Worm (Caenorhabditis elegans): ENCODE measurements around the gene C52E4.12.

C52E4.12 gene

DNA sequence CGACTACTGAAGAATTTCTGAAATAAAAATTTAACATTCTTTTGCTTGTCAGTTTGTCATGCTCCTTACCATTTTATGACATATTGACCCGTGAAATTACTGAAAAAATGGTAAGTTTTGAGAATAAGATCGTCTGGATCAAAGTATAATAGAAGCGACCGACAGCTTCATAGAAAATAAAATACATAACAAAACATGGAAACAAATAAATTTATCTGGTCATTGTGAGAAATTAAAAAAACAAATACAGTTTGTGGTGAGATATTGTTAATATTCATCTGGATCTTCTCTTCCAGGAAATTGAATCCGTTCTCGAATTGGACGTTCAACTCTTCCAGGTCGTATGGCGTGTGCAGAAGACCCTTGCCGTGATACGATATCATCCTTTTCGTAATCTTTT, 36.1 kb downstream of the C52E4.12 start, which contains the start of gene pkc-1:
pkc-1 (minus strand) TSS at position 101 of the 400 bp plus-strand sequence.
- TF ChIP-seq nhr-11 (tag; optimal IDR thresholded peaks at IDR 0.05) (no peak), lin-11 (tag; optimal IDR thresholded peaks at IDR 0.05) (no peak), rnt-1 (tag; optimal IDR thresholded peaks at IDR 0.05) (no peak)

DNA sequence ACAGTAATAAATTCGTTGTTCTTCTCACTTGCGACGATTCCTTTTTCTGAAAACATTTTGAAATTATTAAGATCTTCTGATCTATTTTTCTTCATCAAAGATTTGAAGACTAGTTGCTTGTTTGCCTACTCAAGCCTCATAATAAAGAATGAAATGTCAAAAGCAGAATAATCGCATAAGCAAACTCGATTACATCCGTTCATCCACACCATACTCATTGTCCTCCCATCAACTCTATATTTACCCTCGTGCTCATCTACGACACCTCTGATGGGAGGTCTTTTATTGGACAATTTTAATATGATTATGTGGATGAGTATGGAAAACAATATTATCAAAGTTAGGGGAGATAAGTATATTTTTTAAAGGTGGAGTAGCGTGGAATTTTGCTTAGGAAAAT, 37.9 kb downstream of the C52E4.12 start:
- TF ChIP-seq C08G9.2 (tag; optimal IDR thresholded peaks at IDR 0.05) (no peak), unc-42 (tag; optimal IDR thresholded peaks at IDR 0.05) (peak; percentile 62)

- TF ChIP-seq hlh-15 (tag; optimal IDR thresholded peaks at IDR 0.05) (no peak), ceh-30 (tag; optimal IDR thresholded peaks at IDR 0.05) (no peak), sox-2 (GFP tag; IDR thresholded peaks at IDR 0.05) (peak; percentile 18; the same call in 1 of the 2 replicates), pros-1 (tag; optimal IDR thresholded peaks at IDR 0.05) (no peak), rnt-1 (tag; optimal IDR thresholded peaks at IDR 0.05) (no peak), unc-42 (tag; optimal IDR thresholded peaks at IDR 0.05) (peak; percentile 23), ceh-6 (GFP tag; optimal IDR thresholded peaks at IDR 0.05) (no peak), ceh-19 (GFP tag; optimal IDR thresholded peaks at IDR 0.05) (no peak), ceh-31 (tag; optimal IDR thresholded peaks at IDR 0.05) (peak; percentile 20), dve-1 (tag; optimal IDR thresholded peaks at IDR 0.05) (no peak), C08G9.2 (tag; optimal IDR thresholded peaks at IDR 0.05) (no peak), tbx-2 (tag; optimal IDR thresholded peaks at IDR 0.05) (no peak)
Observed at ce11 chrV:12036129-12036528, 40.2 kb downstream of the C52E4.12 start.

ce11 chrV:12037889-12038288, 41.9 kb downstream of the C52E4.12 start:
- TF ChIP-seq C08G9.2 (tag; optimal IDR thresholded peaks at IDR 0.05) (no peak), ceh-48 (tag; optimal IDR thresholded peaks at IDR 0.05) (no peak), hlh-15 (tag; optimal IDR thresholded peaks at IDR 0.05) (no peak), madf-2 (tag; optimal IDR thresholded peaks at IDR 0.05) (no peak), nhr-11 (tag; optimal IDR thresholded peaks at IDR 0.05) (no peak), ceh-19 (GFP tag; optimal IDR thresholded peaks at IDR 0.05) (no peak), nhr-232 (tag; optimal IDR thresholded peaks at IDR 0.05) (no peak), pat-9 (tag; optimal IDR thresholded peaks at IDR 0.05) (no peak)

DNA sequence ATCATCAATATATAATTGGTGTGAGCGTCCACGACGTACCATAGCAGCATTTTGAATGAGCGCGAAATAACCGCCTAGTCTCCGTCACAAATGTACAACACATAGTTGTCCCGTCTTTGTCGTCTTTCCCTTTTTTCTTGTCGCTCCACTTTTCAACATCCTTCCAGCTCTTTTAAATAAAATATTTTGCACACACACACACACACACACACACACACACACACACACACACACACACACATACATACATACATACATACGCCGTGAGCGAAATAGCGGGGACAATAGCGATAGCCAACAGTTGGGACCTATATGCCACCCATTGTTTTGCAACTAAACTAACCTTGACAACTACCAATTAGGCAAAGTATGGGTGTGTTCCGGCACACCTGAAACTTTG, 42.4 kb downstream of the C52E4.12 start:
- TF ChIP-seq sox-2 (GFP tag; IDR thresholded peaks at IDR 0.05) (peak; percentile 4; the same call in 1 of the 2 replicates), fkh-10 (GFP tag; optimal IDR thresholded peaks at IDR 0.05) (no peak), ceh-18 (tag; optimal IDR thresholded peaks at IDR 0.05) (no peak)

- TF ChIP-seq pha-2 (tag; optimal IDR thresholded peaks at IDR 0.05): no peak
- peak; percentile 33 for TF ChIP-seq F13H6.1 (tag; optimal IDR thresholded peaks at IDR 0.05)
- no peak for TF ChIP-seq tbx-7 (tag; optimal IDR thresholded peaks at IDR 0.05)
- TF ChIP-seq che-1 (tag; optimal IDR thresholded peaks at IDR 0.05): no peak
- peak; percentile 34 for TF ChIP-seq C08G9.2 (tag; optimal IDR thresholded peaks at IDR 0.05)
- TF ChIP-seq ceh-19 (GFP tag; optimal IDR thresholded peaks at IDR 0.05): no peak
- peak; percentile 56 for TF ChIP-seq sdc-2 (tag; optimal IDR thresholded peaks at IDR 0.05)
- peak; percentile 10 for TF ChIP-seq ceh-18 (tag; optimal IDR thresholded peaks at IDR 0.05)
- TF ChIP-seq sox-2 (GFP tag; IDR thresholded peaks at IDR 0.05): no peak
- TF ChIP-seq pag-3 (tag; optimal IDR thresholded peaks at IDR 0.05; ENCODE audit: borderline replicate concordance): no peak
- no peak for TF ChIP-seq sox-4 (tag; optimal IDR thresholded peaks at IDR 0.05)
- peak; percentile 25 for TF ChIP-seq ref-2 (tag; optimal IDR thresholded peaks at IDR 0.05)
- TF ChIP-seq unc-3 (GFP tag; conservative IDR thresholded peaks at IDR 0.05): no peak
- no peak for TF ChIP-seq unc-3 (tag; optimal IDR thresholded peaks at IDR 0.05)
- peak; percentile 37 for TF ChIP-seq ceh-34 (tag; optimal IDR thresholded peaks at IDR 0.05)
- no peak for TF ChIP-seq ztf-16 (tag; optimal IDR thresholded peaks at IDR 0.05)
- TF ChIP-seq ceh-6 (GFP tag; optimal IDR thresholded peaks at IDR 0.05): no peak
- TF ChIP-seq nhr-11 (tag; optimal IDR thresholded peaks at IDR 0.05): no peak
- TF ChIP-seq unc-55 (GFP tag; optimal IDR thresholded peaks at IDR 0.05): no peak
- no peak for TF ChIP-seq gmeb-2 (tag; optimal IDR thresholded peaks at IDR 0.05)
- TF ChIP-seq syd-9 (tag; optimal IDR thresholded peaks at IDR 0.05): peak; percentile 51
- peak; percentile 65 for TF ChIP-seq tbx-2 (tag; optimal IDR thresholded peaks at IDR 0.05)
- TF ChIP-seq pros-1 (tag; optimal IDR thresholded peaks at IDR 0.05): peak; percentile 46
- TF ChIP-seq fkh-10 (GFP tag; optimal IDR thresholded peaks at IDR 0.05): no peak
- TF ChIP-seq C38D4.7 (GFP tag; optimal IDR thresholded peaks at IDR 0.05): no peak
- no peak for TF ChIP-seq mec-3 (tag; optimal IDR thresholded peaks at IDR 0.05; ENCODE audit: borderline replicate concordance)
- no peak for TF ChIP-seq ceh-24 (tag; optimal IDR thresholded peaks at IDR 0.05)
- no peak for TF ChIP-seq unc-42 (tag; optimal IDR thresholded peaks at IDR 0.05)
- TF ChIP-seq pqm-1 (tag; optimal IDR thresholded peaks at IDR 0.05): no peak
- TF ChIP-seq elt-4 (tag; optimal IDR thresholded peaks at IDR 0.05): no peak
- TF ChIP-seq T23F11.4 (GFP tag; optimal IDR thresholded peaks at IDR 0.05): no peak
Observed at ce11 chrV:12038783-12039182, 42.8 kb downstream of the C52E4.12 start.

Data from whole organism, late embryonic.